Worm (Caenorhabditis elegans) whole organism, L3 larva: Measurements from ENCODE around the gene T19D12.5.

Source experiments
- aly-2 ChIP-seq: fragments of 150-350 bp; optimal IDR thresholded peaks from 2 replicates; lab custom pipeline; 2014; ENCODE audit warnings: missing biosample characterization, missing genetic modification characterization
- ama-1 ChIP-seq: fragments of 150-350 bp; optimal IDR thresholded peaks from 2 replicates; lab custom pipeline; 2018
- ceh-16 ChIP-seq: sonication (generic microtip); optimal IDR thresholded peaks from 2 replicates; lab custom pipeline; 2017; ENCODE audit warnings: missing biosample characterization, missing genetic modification characterization
- fkh-10 ChIP-seq: sonication (generic microtip); optimal IDR thresholded peaks from 2 replicates; lab custom pipeline; 2017; ENCODE audit warnings: missing biosample characterization, missing genetic modification reagents, missing genetic modification characterization
- jun-1 ChIP-seq: fragments of 150-350 bp; optimal IDR thresholded peaks from 2 replicates; lab custom pipeline; 2014; ENCODE audit warnings: missing biosample characterization, missing genetic modification reagents, missing genetic modification characterization
- lin-15B ChIP-seq: fragments of 150-350 bp; optimal IDR thresholded peaks from 2 replicates; lab custom pipeline; 2014; ENCODE audit warnings: missing biosample characterization, missing genetic modification characterization
- nfya-1 ChIP-seq: sonication (generic microtip); optimal IDR thresholded peaks from 2 replicates; lab custom pipeline; 2017; ENCODE audit warnings: missing genetic modification characterization, mild to moderate bottlenecking, missing compliant biosample characterization, antibody characterized with exemption, moderate library complexity; ENCODE audit not compliant: insufficient read depth
- nhr-237 ChIP-seq: fragments of 150-350 bp; optimal IDR thresholded peaks from 2 replicates; lab custom pipeline; 2014; ENCODE audit warnings: missing biosample characterization, missing genetic modification characterization
- unc-39 ChIP-seq: sonication (generic microtip); optimal IDR thresholded peaks from 4 replicates; lab custom pipeline; 2017; ENCODE audit warnings: missing biosample characterization, missing genetic modification characterization
- unc-62 ChIP-seq: fragments of 150-350 bp; sonication (generic microtip); optimal IDR thresholded peaks from 4 replicates; lab custom pipeline; 2014; ENCODE audit warnings: missing biosample characterization, missing genetic modification reagents, missing genetic modification characterization
- zag-1 ChIP-seq: fragments of 150-350 bp; optimal IDR thresholded peaks from 2 replicates; lab custom pipeline; 2014; ENCODE audit warnings: missing biosample characterization, missing genetic modification characterization

- TF ChIP-seq aly-2 (tag; lab: Kevin White, UChicago) = no peak
- no peak for TF ChIP-seq ama-1 (lab: Kevin White, UChicago)
- TF ChIP-seq nfya-1 (tag; lab: Kevin White, UChicago) = no peak
- no peak for TF ChIP-seq unc-62 (GFP tag; lab: Kevin White, UChicago)
- TF ChIP-seq jun-1 (tag; lab: Kevin White, UChicago) = no peak
- no peak for TF ChIP-seq unc-39
- no peak for TF ChIP-seq ceh-16
- no peak for TF ChIP-seq fkh-10 (GFP tag; lab: Kevin White, UChicago)
- no peak for TF ChIP-seq lin-15B
- TF ChIP-seq nhr-237 (tag; lab: Kevin White, UChicago) = no peak
- no peak for TF ChIP-seq zag-1 (tag; lab: Kevin White, UChicago)
These were observed 43.8 kb downstream of the T19D12.5 start, which contains the start of gene C56C10.9 for ce11 chrII:6592251-6592650.
